Worm (Caenorhabditis elegans): ENCODE measurements around the gene C54F6.15.
"Not testable (repeated sequence)": the region's sequence is repeated elsewhere in the genome, so short reads cannot be mapped to it uniquely, and the experiment has no call there.

Gene C54F6.15

ce11 chrV:7527153-7527552, 5.0 kb upstream of the C54F6.15 start, which contains the start of gene C54F6.17:
TSS of gene C54F6.17 (plus strand) at chrV:7527453.
- TF ChIP-seq unc-62 (GFP tag; optimal IDR thresholded peaks at IDR 0.05), result no peak

DNA sequence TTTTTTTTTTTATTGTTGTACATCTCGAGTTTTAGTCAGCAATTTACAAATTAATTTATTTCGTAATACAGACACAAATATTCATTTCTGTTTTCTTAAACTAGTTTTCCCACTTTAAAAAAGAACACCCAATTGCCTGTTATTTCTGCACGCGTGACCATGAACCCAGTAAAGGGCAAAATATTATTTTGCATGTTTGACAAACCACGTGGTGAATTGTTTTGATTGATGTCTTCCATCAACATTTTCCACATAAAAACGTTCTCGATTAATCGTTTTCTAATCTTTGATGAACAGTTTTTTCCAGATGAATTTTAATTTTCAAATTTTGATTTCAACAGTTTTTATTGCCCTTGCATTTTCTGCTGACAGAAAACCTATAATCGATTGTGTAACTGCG, 3.5 kb upstream of the C54F6.15 start, which contains the start of gene C54F6.18:
C54F6.18 (plus strand) TSS at position 301 of the 400 bp plus-strand sequence.
- no peak for TF ChIP-seq unc-62 (GFP tag; optimal IDR thresholded peaks at IDR 0.05)

- TF ChIP-seq unc-62 (GFP tag; optimal IDR thresholded peaks at IDR 0.05), result no peak
Measured at ce11 chrV:7524447-7524846, 2.3 kb upstream of the C54F6.15 start, which contains the start of gene C54F6.20. TSS of gene C54F6.20 (plus strand) at chrV:7524747.

ce11 chrV:7523392-7523791, 1.2 kb upstream of the C54F6.15 start, which contains the start of gene C54F6.6:
TSS of gene C54F6.6 (plus strand) at chrV:7523692.
- TF ChIP-seq unc-62 (GFP tag; optimal IDR thresholded peaks at IDR 0.05), result no peak

DNA sequence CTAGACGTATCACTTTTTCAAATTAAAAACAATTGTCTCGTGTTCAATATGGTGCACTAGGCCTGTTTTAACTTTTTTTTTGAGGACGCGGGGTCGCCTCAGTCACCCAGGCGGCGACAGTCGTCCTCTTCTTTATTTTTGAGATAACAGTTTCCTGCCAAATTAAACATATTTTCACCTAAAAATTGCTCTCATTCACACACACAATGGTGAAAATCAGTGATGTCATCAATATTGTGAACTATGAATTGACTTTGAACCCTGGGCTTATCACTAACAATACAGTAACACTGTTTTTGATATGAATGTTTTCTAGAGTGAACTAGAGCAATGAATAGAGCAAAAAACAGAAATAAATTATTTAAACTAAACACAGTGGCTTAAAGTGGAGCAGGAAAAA, 875 bp downstream of the C54F6.15 start:
- TF ChIP-seq unc-62 (GFP tag; optimal IDR thresholded peaks at IDR 0.05), result no peak

DNA sequence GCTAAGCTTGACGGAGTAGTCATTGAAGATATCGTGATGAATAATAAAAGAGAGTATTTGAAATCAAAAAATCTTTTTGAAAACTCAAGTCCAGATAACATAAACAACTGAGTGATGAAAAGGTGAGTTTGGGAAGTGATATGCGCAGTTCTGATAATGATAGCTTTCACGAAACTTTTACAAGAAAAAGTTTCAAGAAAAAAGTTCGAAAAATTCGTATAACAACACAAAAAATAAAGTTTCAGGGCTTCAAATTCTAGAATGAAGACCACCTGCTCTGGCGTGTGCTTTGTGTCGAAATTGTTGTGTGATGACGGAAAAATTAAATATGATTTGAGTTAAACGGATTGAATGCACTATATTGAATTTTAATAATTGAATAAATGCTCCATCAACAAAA, 2.1 kb downstream of the C54F6.15 start, which contains the start of gene srb-19:
srb-19 (minus strand) TSS at position 101 of the 400 bp plus-strand sequence.
- no peak for TF ChIP-seq unc-62 (GFP tag; optimal IDR thresholded peaks at IDR 0.05)

DNA sequence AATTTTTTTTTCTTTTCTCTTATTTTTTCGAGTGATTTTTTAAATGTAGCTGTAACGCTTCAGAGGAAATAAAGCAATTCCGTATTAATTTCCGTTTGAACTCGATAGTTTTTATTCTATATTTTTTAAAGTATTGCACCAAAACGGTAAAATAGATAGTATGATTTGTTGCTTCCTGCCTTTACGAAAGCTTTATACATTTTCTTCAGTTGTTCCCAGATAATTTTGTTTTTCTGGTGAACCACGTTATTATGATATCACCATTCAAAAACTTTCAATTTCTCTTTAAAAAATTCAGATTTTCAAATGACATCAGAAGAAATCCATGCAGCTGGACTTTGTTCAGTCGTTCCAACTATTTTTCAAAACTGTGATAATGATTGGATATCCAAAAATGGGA, 7.2 kb downstream of the C54F6.15 start, which contains the start of gene srb-18:
srb-18 (plus strand) TSS at position 301 of the 400 bp plus-strand sequence.
- TF ChIP-seq unc-62 (GFP tag; optimal IDR thresholded peaks at IDR 0.05), result no peak

- TF ChIP-seq unc-62 (GFP tag; optimal IDR thresholded peaks at IDR 0.05), result not testable (repeated sequence)
Measured at ce11 chrV:7511465-7511864, 10.7 kb downstream of the C54F6.15 start, which contains the start of gene nhr-171. TSS of gene nhr-171 (plus strand) at chrV:7511765.

- TF ChIP-seq unc-62 (GFP tag; optimal IDR thresholded peaks at IDR 0.05), result no peak
Measured at ce11 chrV:7508566-7509044, 13.6 kb downstream of the C54F6.15 start, which contains the start of the genes str-31 and nhr-172. TSS of gene str-31 (minus strand) at chrV:7508666. TSS of gene nhr-172 (plus strand) at chrV:7508994.

- TF ChIP-seq unc-62 (GFP tag; optimal IDR thresholded peaks at IDR 0.05), result no peak
Measured at ce11 chrV:7506207-7506606, 16.0 kb downstream of the C54F6.15 start.

DNA sequence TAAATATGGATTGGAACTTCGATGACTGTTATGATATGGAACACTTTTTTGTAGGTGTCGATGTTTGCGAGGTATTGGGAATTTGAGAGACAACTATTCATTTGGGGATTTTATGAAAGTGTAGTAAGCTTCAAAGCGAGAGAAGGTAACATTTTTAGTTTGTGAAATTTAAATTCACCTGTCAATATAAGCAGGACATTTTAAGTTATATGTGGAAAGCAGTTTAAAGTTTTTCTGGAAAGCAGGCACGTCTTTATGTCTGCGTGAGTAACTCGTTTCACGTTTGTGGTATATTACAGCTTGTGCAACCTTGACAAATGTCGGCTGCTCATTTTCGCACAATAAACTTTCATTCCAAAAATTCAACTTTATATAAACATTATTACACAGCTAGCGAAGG, 17.9 kb downstream of the C54F6.15 start, which contains the start of gene srh-229:
srh-229 (minus strand) TSS at position 101 of the 400 bp plus-strand sequence.
- TF ChIP-seq unc-62 (GFP tag; optimal IDR thresholded peaks at IDR 0.05), result no peak

DNA sequence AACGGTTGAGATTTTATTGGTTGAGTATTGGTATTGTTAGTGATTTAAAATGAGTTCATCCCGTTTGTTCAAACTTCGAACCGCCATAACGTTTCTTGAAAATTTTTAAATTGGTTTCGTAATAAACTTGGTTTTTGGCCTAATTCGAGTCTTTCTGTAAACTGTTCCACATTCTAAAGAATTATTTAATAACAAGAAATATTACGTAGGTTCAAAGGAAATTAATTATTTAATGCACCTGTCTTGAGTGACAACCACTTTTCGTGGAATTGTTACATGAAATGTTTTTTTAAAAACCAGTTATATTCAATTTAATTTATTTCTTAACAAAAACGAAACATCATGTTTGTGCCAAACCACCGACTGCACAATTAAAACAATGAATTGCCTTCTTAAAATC, 21.0 kb downstream of the C54F6.15 start:
- no peak for TF ChIP-seq unc-62 (GFP tag; optimal IDR thresholded peaks at IDR 0.05)

DNA sequence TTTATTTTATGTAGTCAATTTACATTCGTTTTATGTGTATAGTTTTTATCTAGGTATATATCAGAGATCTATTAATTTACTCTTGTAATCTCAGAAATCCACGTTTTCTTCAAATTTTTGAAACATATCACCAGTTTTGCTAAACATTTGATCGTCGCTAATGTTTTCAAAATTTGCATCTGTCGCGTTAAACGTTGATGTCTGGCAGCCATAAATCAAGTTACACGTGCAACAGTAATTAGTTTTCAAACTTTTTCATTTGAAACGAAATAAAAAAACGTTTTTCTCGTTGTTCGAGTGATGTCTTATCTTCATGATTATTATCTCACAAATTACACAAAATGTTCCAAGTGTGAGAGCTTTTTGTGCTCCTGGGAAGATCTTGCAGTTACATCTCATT, 24.7 kb downstream of the C54F6.15 start, which contains the start of gene srh-79:
srh-79 (plus strand) TSS at position 301 of the 400 bp plus-strand sequence.
- no peak for TF ChIP-seq unc-62 (GFP tag; optimal IDR thresholded peaks at IDR 0.05)

ce11 chrV:7495189-7495588, 27.0 kb downstream of the C54F6.15 start, which contains the start of gene srbc-11:
TSS of gene srbc-11 (minus strand) at chrV:7495289.
- TF ChIP-seq unc-62 (GFP tag; optimal IDR thresholded peaks at IDR 0.05), result no peak

- no peak for TF ChIP-seq unc-62 (GFP tag; optimal IDR thresholded peaks at IDR 0.05)
Measured at ce11 chrV:7492924-7493323, 29.3 kb downstream of the C54F6.15 start, which contains the start of gene srbc-10. TSS of gene srbc-10 (minus strand) at chrV:7493024.

ce11 chrV:7490340-7490739, 31.8 kb downstream of the C54F6.15 start, which contains the start of gene srbc-9:
TSS of gene srbc-9 (minus strand) at chrV:7490440.
- TF ChIP-seq unc-62 (GFP tag; optimal IDR thresholded peaks at IDR 0.05), result no peak

DNA sequence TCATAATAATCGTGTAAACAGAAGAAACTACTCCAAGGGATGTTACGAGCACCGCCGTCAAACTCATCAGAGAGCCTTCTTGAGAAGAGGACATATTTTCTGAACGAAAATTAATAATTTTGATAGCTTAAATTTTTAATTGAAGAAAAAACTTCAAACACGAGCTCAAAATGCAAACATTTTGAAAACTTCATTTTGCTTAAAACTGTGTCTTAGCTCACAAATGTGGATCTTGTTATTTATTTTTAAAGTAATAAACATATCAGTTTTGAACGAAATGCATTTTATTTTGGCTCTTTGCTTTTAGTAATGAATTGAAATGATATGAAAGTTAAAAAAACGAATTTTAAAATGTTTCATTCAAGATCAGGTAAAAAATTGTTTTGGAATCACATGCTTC, 34.7 kb downstream of the C54F6.15 start, which contains the start of gene srbc-7:
srbc-7 (minus strand) TSS at position 101 of the 400 bp plus-strand sequence.
- no peak for TF ChIP-seq unc-62 (GFP tag; optimal IDR thresholded peaks at IDR 0.05)

Data from whole organism, dauer.